Worm (Caenorhabditis elegans) whole organism, mixed stage, embryonic: ENCODE data around the gene T23C6.4.

Experiments
- bed-3 ChIP-seq: fragments of 200-800 bp; sonication (Bioruptor generic); optimal IDR thresholded peaks from 3 replicates; lab custom pipeline; 2018; ENCODE audit warnings: mild to moderate bottlenecking, missing genetic modification characterization, moderate library complexity, missing compliant biosample characterization
- blmp-1 ChIP-seq: fragments of 150-350 bp; optimal IDR thresholded peaks from 2 replicates; lab custom pipeline; 2014; ENCODE audit warnings: missing biosample characterization, missing genetic modification characterization
- ces-1 ChIP-seq: fragments of 150-350 bp; optimal IDR thresholded peaks from 2 replicates; lab custom pipeline; 2014; ENCODE audit warnings: missing biosample characterization, missing genetic modification reagents, missing genetic modification characterization
- elt-1 ChIP-seq: sonication (generic microtip); optimal IDR thresholded peaks from 2 replicates; lab custom pipeline; 2017; ENCODE audit warnings: missing genetic modification characterization, mild to moderate bottlenecking, missing compliant biosample characterization, antibody characterized with exemption, moderate library complexity, borderline replicate concordance; ENCODE audit not compliant: insufficient read depth
- elt-3 ChIP-seq: fragments of 150-350 bp; optimal IDR thresholded peaks from 2 replicates; lab custom pipeline; 2014; ENCODE audit warnings: missing biosample characterization, missing genetic modification characterization
- hlh-1 ChIP-seq: fragments of 150-350 bp; optimal IDR thresholded peaks from 2 replicates; lab custom pipeline; 2014; ENCODE audit warnings: missing biosample characterization, missing genetic modification reagents, missing genetic modification characterization
- lin-13 ChIP-seq: fragments of 150-350 bp; optimal IDR thresholded peaks from 2 replicates; lab custom pipeline; 2014; ENCODE audit warnings: missing biosample characterization, missing genetic modification characterization
- lin-32 ChIP-seq: fragments of 200-800 bp; sonication (Bioruptor generic); optimal IDR thresholded peaks from 2 replicates; lab custom pipeline; 2018; ENCODE audit warnings: mild to moderate bottlenecking, missing genetic modification characterization, missing compliant biosample characterization
- nhr-28 ChIP-seq: fragments of 150-350 bp; optimal IDR thresholded peaks from 2 replicates; lab custom pipeline; 2014; ENCODE audit warnings: missing biosample characterization, missing genetic modification characterization
- pha-4 ChIP-seq: fragments of 150-350 bp; optimal IDR thresholded peaks from 2 replicates; lab custom pipeline; 2018; ENCODE audit warnings: missing biosample characterization, missing genetic modification reagents, missing genetic modification characterization
- snpc-4 ChIP-seq: fragments of 150-350 bp; optimal IDR thresholded peaks from 2 replicates; lab custom pipeline; 2014; ENCODE audit warnings: missing biosample characterization, missing genetic modification characterization
- ztf-11 ChIP-seq: fragments of 150-350 bp; optimal IDR thresholded peaks from 2 replicates; lab custom pipeline; 2014; ENCODE audit warnings: missing biosample characterization, missing genetic modification characterization

ce11 chrX:17139204-17139780 is 10.4 kb downstream of the T23C6.4 start:
- no peak for TF ChIP-seq nhr-28 (tag; lab: Kevin White, UChicago)
- TF ChIP-seq elt-1, result no peak
- no peak for TF ChIP-seq elt-3 (tag; lab: Kevin White, UChicago)
- no peak for TF ChIP-seq ztf-11 (tag; lab: Kevin White, UChicago)
- TF ChIP-seq snpc-4 (tag; lab: Kevin White, UChicago), result no peak
- no peak for TF ChIP-seq blmp-1
- TF ChIP-seq bed-3 (GFP tag; lab: Kevin White, UChicago), result no peak
- TF ChIP-seq lin-13 (tag; lab: Kevin White, UChicago), result no peak
- TF ChIP-seq pha-4, result no peak
- no peak for TF ChIP-seq ces-1 (GFP tag; lab: Kevin White, UChicago)
- TF ChIP-seq lin-32 (GFP tag; lab: Kevin White, UChicago), result no peak
- no peak for TF ChIP-seq hlh-1
